Fruit fly (Drosophila melanogaster) whole organism, wandering third instar larva: ENCODE measurements around the gene CG7519.

Experiments
- Abd-B ChIP-seq: fragments of >200 bp; optimal IDR thresholded peaks from 2 replicates; lab custom pipeline; 2017; ENCODE audit warnings: missing biosample characterization, missing genetic modification characterization
- CG32264 ChIP-seq: fragments of 200-800 bp; sonication (Bioruptor generic); optimal IDR thresholded peaks from 2 replicates; lab custom pipeline; 2016; ENCODE audit warnings: missing biosample characterization, missing genetic modification characterization
- CG9705 ChIP-seq: fragments of 200-800 bp; sonication (Bioruptor generic); optimal IDR thresholded peaks from 2 replicates; lab custom pipeline; 2018; ENCODE audit warnings: missing biosample characterization, mild to moderate bottlenecking, missing genetic modification characterization
- CrebA ChIP-seq: fragments of 200-800 bp; sonication (Bioruptor generic); optimal IDR thresholded peaks from 2 replicates; lab custom pipeline; 2016; ENCODE audit warnings: missing biosample characterization, mild to moderate bottlenecking, missing genetic modification characterization, borderline replicate concordance
- Dfd ChIP-seq: fragments of >200 bp; optimal IDR thresholded peaks from 2 replicates; lab custom pipeline; 2017; ENCODE audit warnings: missing biosample characterization, missing genetic modification characterization
- Dif ChIP-seq: fragments of 200-275, 200-300 bp; sonication (Bioruptor generic); optimal IDR thresholded peaks from 2 replicates; lab custom pipeline; 2018; ENCODE audit warnings: missing biosample characterization, missing genetic modification characterization; ENCODE audit not compliant: partially characterized antibody
- GATAd ChIP-seq: sonication (Bioruptor generic); optimal IDR thresholded peaks from 2 replicates; lab custom pipeline; 2016; ENCODE audit warnings: missing biosample characterization, missing genetic modification characterization
- HLH106 ChIP-seq: fragments of 200-800 bp; optimal IDR thresholded peaks from 3 replicates; lab custom pipeline; 2019; ENCODE audit warnings: missing biosample characterization, mild to moderate bottlenecking, missing genetic modification characterization, moderate library complexity
- Hnf4 ChIP-seq: fragments of 200-800 bp; sonication (Bioruptor generic); optimal IDR thresholded peaks from 2 replicates; lab custom pipeline; 2016; ENCODE audit warnings: missing biosample characterization, mild to moderate bottlenecking, missing genetic modification characterization
- Hr78 ChIP-seq: fragments of >200 bp; optimal IDR thresholded peaks from 2 replicates; lab custom pipeline; 2017; ENCODE audit warnings: missing biosample characterization, missing genetic modification characterization
- Hr83 ChIP-seq: fragments of 200-300 bp; sonication (Bioruptor generic); optimal IDR thresholded peaks from 2 replicates; lab custom pipeline; 2016; ENCODE audit warnings: missing biosample characterization, mild to moderate bottlenecking, missing genetic modification characterization, moderate library complexity; ENCODE audit not compliant: poor library complexity, severe bottlenecking
- Jra ChIP-seq: sonication (Bioruptor generic); optimal IDR thresholded peaks from 2 replicates; lab custom pipeline; 2016; ENCODE audit warnings: missing biosample characterization, missing genetic modification characterization
- Mio ChIP-seq: sonication (Bioruptor generic); optimal IDR thresholded peaks from 2 replicates; lab custom pipeline; 2016; ENCODE audit warnings: missing biosample characterization, missing genetic modification characterization
- Myc ChIP-seq: fragments of >200 bp; optimal IDR thresholded peaks from 2 replicates; lab custom pipeline; 2017
- N ChIP-seq: fragments of >200 bp; optimal IDR thresholded peaks from 2 replicates; lab custom pipeline; 2018; ENCODE audit warnings: missing biosample characterization, missing external identifiers, missing genetic modification characterization
- OdsH ChIP-seq: fragments of 200-800 bp; sonication (Bioruptor generic); optimal IDR thresholded peaks from 2 replicates; lab custom pipeline; 2016; ENCODE audit warnings: missing biosample characterization, mild to moderate bottlenecking, missing genetic modification characterization
- Rel ChIP-seq, 2 experiments: fragments of 200-800 bp; sonication (Bioruptor generic) in 1 of 2; optimal IDR thresholded peaks; 2 replicates in 1 of 2; 3 replicates in 1 of 2; lab custom pipeline; 2016 to 2019; ENCODE audit warnings: mild to moderate bottlenecking in 2 of 2, missing biosample characterization in 2 of 2, missing genetic modification characterization in 2 of 2, moderate library complexity in 1 of 2
- Sp1 ChIP-seq: fragments of 200-800 bp; sonication (Bioruptor generic); optimal IDR thresholded peaks from 3 replicates; lab custom pipeline; 2019; ENCODE audit warnings: missing biosample characterization, mild to moderate bottlenecking, missing genetic modification characterization, moderate library complexity
- Vsx2 ChIP-seq: fragments of 200-300, 225-300 bp; sonication (Bioruptor generic); optimal IDR thresholded peaks from 2 replicates; lab custom pipeline; 2018; ENCODE audit warnings: missing biosample characterization, missing genetic modification characterization; ENCODE audit not compliant: partially characterized antibody
- br ChIP-seq: fragments of 200-800 bp; sonication (Bioruptor generic); optimal IDR thresholded peaks from 2 replicates; lab custom pipeline; 2016; ENCODE audit warnings: missing biosample characterization, missing genetic modification characterization
- brk ChIP-seq: fragments of 200-800 bp; sonication (Bioruptor generic); optimal IDR thresholded peaks from 2 replicates; lab custom pipeline; 2016; ENCODE audit warnings: missing biosample characterization, mild to moderate bottlenecking, missing genetic modification characterization
- dl ChIP-seq, 2 experiments: fragments of 175-275, 200-275 bp in 1 of 2; fragments of 200-275 bp in 1 of 2; sonication (Bioruptor generic); optimal IDR thresholded peaks; lab custom pipeline; 2018; ENCODE audit warnings: mild to moderate bottlenecking in 2 of 2, missing biosample characterization in 2 of 2, missing genetic modification characterization in 2 of 2, moderate library complexity in 2 of 2; ENCODE audit not compliant: partially characterized antibody in 2 of 2, insufficient read depth in 1 of 2
- dmrt93B ChIP-seq: fragments of 200-800 bp; sonication (Bioruptor generic); optimal IDR thresholded peaks from 2 replicates; lab custom pipeline; 2018; ENCODE audit warnings: missing biosample characterization, mild to moderate bottlenecking, missing genetic modification characterization
- dsf ChIP-seq: sonication (Bioruptor generic); optimal IDR thresholded peaks from 2 replicates; lab custom pipeline; 2016; ENCODE audit warnings: missing biosample characterization, missing genetic modification characterization, borderline replicate concordance
- ey ChIP-seq: fragments of 200-800 bp; sonication (Bioruptor generic); optimal IDR thresholded peaks from 2 replicates; lab custom pipeline; 2016; ENCODE audit warnings: missing biosample characterization, missing genetic modification characterization
- foxo ChIP-seq, 2 experiments: fragments of 200-800 bp; sonication (Bioruptor generic); optimal IDR thresholded peaks; 2 replicates in 1 of 2; 3 replicates in 1 of 2; lab custom pipeline; 2016 to 2017; ENCODE audit warnings: missing biosample characterization in 2 of 2, missing genetic modification characterization in 2 of 2
- fru ChIP-seq: fragments of 200-800 bp; sonication (Bioruptor generic); optimal IDR thresholded peaks from 3 replicates; lab custom pipeline; 2016; ENCODE audit warnings: missing biosample characterization, mild to moderate bottlenecking, missing genetic modification characterization
- h ChIP-seq: fragments of 200-800 bp; sonication (Bioruptor generic); optimal IDR thresholded peaks from 3 replicates; lab custom pipeline; 2016; ENCODE audit warnings: missing biosample characterization, mild to moderate bottlenecking, missing genetic modification characterization
- jim ChIP-seq: fragments of 175-275, 200-325 bp; sonication (Bioruptor generic); optimal IDR thresholded peaks from 2 replicates; lab custom pipeline; 2016; ENCODE audit warnings: missing biosample characterization, mild to moderate bottlenecking, missing genetic modification characterization
- lola ChIP-seq: fragments of >200 bp; optimal IDR thresholded peaks from 2 replicates; lab custom pipeline; 2017; ENCODE audit warnings: missing biosample characterization, missing genetic modification characterization
- pan ChIP-seq: fragments of >200 bp; optimal IDR thresholded peaks from 2 replicates; lab custom pipeline; 2017
- psq ChIP-seq: fragments of 200-800 bp; sonication (Bioruptor generic); optimal IDR thresholded peaks from 3 replicates; lab custom pipeline; 2017; ENCODE audit warnings: missing biosample characterization, mild to moderate bottlenecking, missing genetic modification characterization, moderate library complexity
- rgr ChIP-seq: fragments of 200-800 bp; sonication (Bioruptor generic); optimal IDR thresholded peaks from 3 replicates; lab custom pipeline; 2016; ENCODE audit warnings: missing biosample characterization, mild to moderate bottlenecking, missing genetic modification characterization
- sage ChIP-seq: fragments of 200-800 bp; sonication (Bioruptor generic); optimal IDR thresholded peaks from 2 replicates; lab custom pipeline; 2016; ENCODE audit warnings: missing biosample characterization, mild to moderate bottlenecking, missing genetic modification characterization
- sv ChIP-seq: fragments of 200-800 bp; sonication (Bioruptor generic); optimal IDR thresholded peaks from 3 replicates; lab custom pipeline; 2016; ENCODE audit warnings: missing biosample characterization, missing genetic modification characterization
- tai ChIP-seq: sonication (Bioruptor generic); optimal IDR thresholded peaks from 2 replicates; lab custom pipeline; 2016; ENCODE audit warnings: missing biosample characterization, missing genetic modification characterization
- usp ChIP-seq: fragments of >200 bp; optimal IDR thresholded peaks from 2 replicates; lab custom pipeline; 2017; ENCODE audit warnings: missing biosample characterization, missing genetic modification characterization
- woc ChIP-seq: sonication (Bioruptor generic); optimal IDR thresholded peaks from 2 replicates; lab custom pipeline; 2016; ENCODE audit warnings: missing biosample characterization, mild to moderate bottlenecking, missing genetic modification characterization

The CG7519 gene

dm6 chr3L:21507354-21507928 lies 14.6 kb downstream of the CG7519 start, which contains the start of the genes Glg1 and M6 (continued):
- TF ChIP-seq Abd-B (GFP tag; lab: Kevin White, UChicago) = no peak
- TF ChIP-seq sage (GFP tag; lab: Kevin White, UChicago) = no peak

- TF ChIP-seq Sp1 = no peak
- no peak for TF ChIP-seq lola (GFP tag; lab: Kevin White, UChicago)
- TF ChIP-seq usp (GFP tag; lab: Kevin White, UChicago) = no peak
- TF ChIP-seq Abd-B (GFP tag; lab: Kevin White, UChicago) = no peak
- no peak for TF ChIP-seq Dif (GFP tag; lab: Kevin White, UChicago)
- TF ChIP-seq, all 38 proteins: peak for 0
Observed at dm6 chr3L:21507955-21508354, 15.1 kb downstream of the CG7519 start.

- TF ChIP-seq Mio (GFP tag; lab: Kevin White, UChicago) (no peak), rgr (no peak), fru (GFP tag; lab: Kevin White, UChicago) (no peak), CrebA (GFP tag; lab: Kevin White, UChicago) (no peak), Sp1 (no peak), N (GFP tag; lab: Kevin White, UChicago) (no peak), dsf (no peak), tai (GFP tag; lab: Kevin White, UChicago) (no peak), Myc (lab: Kevin White, UChicago) (no peak), usp (GFP tag; lab: Kevin White, UChicago) (no peak)
Observed at dm6 chr3L:21508621-21509020, 15.7 kb downstream of the CG7519 start.

dm6 chr3L:21509488-21510122 lies 16.7 kb downstream of the CG7519 start:
- no peak for TF ChIP-seq sv (GFP tag; lab: Kevin White, UChicago)
- no peak for TF ChIP-seq Hr78 (GFP tag; lab: Kevin White, UChicago)
- TF ChIP-seq Hnf4 (GFP tag; lab: Kevin White, UChicago) = peak; percentile 24
- no peak for TF ChIP-seq usp (GFP tag; lab: Kevin White, UChicago)
- no peak for TF ChIP-seq dmrt93B (GFP tag; lab: Kevin White, UChicago)
- peak; percentile 19 for TF ChIP-seq fru (GFP tag; lab: Kevin White, UChicago)
- peak in 1 of 2 experiments; percentile 47 for TF ChIP-seq foxo (GFP tag; optimal IDR thresholded peaks at IDR 0.05; lab: Kevin White, UChicago)
- no peak for TF ChIP-seq lola (GFP tag; lab: Kevin White, UChicago)
- no peak for TF ChIP-seq Vsx2
- TF ChIP-seq br (GFP tag; lab: Kevin White, UChicago) = no peak
- TF ChIP-seq Hr83 = no peak
- TF ChIP-seq HLH106 (tag; lab: Kevin White, UChicago) = peak; percentile 6
- no peak for TF ChIP-seq Rel (GFP tag; optimal IDR thresholded peaks at IDR 0.05; lab: Kevin White, UChicago)
- TF ChIP-seq Rel (tag; optimal IDR thresholded peaks at IDR 0.05; lab: Kevin White, UChicago) = peak; percentile 65
- peak in 1 of 2 experiments; percentile 64 for TF ChIP-seq dl (GFP tag; optimal IDR thresholded peaks at IDR 0.05; lab: Kevin White, UChicago; ENCODE audit: insufficient read depth in 1 of 2, partially characterized antibody in 2 of 2)
- TF ChIP-seq sage (GFP tag; lab: Kevin White, UChicago) = no peak
- TF ChIP-seq ey (GFP tag; lab: Kevin White, UChicago) = peak; percentile 33
- no peak for TF ChIP-seq pan
- TF ChIP-seq Dif (GFP tag; lab: Kevin White, UChicago) = peak; percentile 41
- no peak for TF ChIP-seq Mio (GFP tag; lab: Kevin White, UChicago)
- no peak for TF ChIP-seq N (GFP tag; lab: Kevin White, UChicago)
- no peak for TF ChIP-seq Dfd
- no peak for TF ChIP-seq Abd-B (GFP tag; lab: Kevin White, UChicago)
- TF ChIP-seq woc (GFP tag; lab: Kevin White, UChicago) = peak; percentile 18
- peak; percentile 52 for TF ChIP-seq h (GFP tag; lab: Kevin White, UChicago)
- TF ChIP-seq CrebA (GFP tag; lab: Kevin White, UChicago) = no peak
- no peak for TF ChIP-seq CG9705 (GFP tag; lab: Kevin White, UChicago)
- peak; percentile 37 for TF ChIP-seq brk (GFP tag; lab: Kevin White, UChicago)
- TF ChIP-seq tai (GFP tag; lab: Kevin White, UChicago) = no peak
- peak; percentile 3 for TF ChIP-seq Sp1
- TF ChIP-seq CG32264 (GFP tag; lab: Kevin White, UChicago) = no peak
- peak; percentile 39 for TF ChIP-seq rgr
- TF ChIP-seq jim (GFP tag; lab: Kevin White, UChicago) = no peak
- TF ChIP-seq dsf = no peak
- no peak for TF ChIP-seq psq (GFP tag; lab: Kevin White, UChicago)
- TF ChIP-seq OdsH (GFP tag; lab: Kevin White, UChicago) = no peak
- no peak for TF ChIP-seq Myc (lab: Kevin White, UChicago)
- TF ChIP-seq Jra (GFP tag; lab: Kevin White, UChicago) = no peak
- TF ChIP-seq GATAd = no peak
